Fruit fly (Drosophila melanogaster): Measurements from ENCODE around the gene trh.

The trh gene

DNA sequence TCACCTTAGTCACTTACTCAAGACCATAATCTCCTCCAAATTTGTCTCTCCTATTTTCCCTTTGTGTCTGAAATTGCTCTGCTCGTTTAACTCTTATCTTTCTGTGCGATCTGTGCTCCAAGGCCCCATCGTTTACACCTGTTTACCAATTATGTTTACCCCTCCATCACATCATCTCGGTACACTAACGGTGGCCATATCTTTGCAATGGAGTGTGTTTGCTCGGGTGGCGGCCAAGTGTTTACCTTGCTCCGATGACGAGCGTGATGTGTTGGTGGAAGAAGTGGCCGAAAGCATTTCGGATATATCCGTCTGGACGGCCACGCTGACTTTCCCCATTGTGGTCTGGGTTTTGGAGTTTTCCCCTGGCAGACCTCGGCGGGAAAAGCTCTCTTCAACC, 47.8 kb upstream of the trh start:
- TF ChIP-seq h (GFP tag; optimal IDR thresholded peaks at IDR 0.05) (peak; percentile 43), CG9705 (GFP tag; optimal IDR thresholded peaks at IDR 0.05) (peak; percentile 8), Hr83 (GFP tag; optimal IDR thresholded peaks at IDR 0.05; ENCODE audit: poor library complexity, severe bottlenecking) (peak; percentile 74), Dif (GFP tag; optimal IDR thresholded peaks at IDR 0.05; ENCODE audit: partially characterized antibody) (no peak), foxo (GFP tag; optimal IDR thresholded peaks at IDR 0.05) (peak in 1 of 2 experiments; percentile 9), Hnf4 (GFP tag; optimal IDR thresholded peaks at IDR 0.05) (peak; percentile 47), usp (GFP tag; optimal IDR thresholded peaks at IDR 0.05) (no peak), br (GFP tag; optimal IDR thresholded peaks at IDR 0.05) (peak; percentile 30), rgr (GFP tag; optimal IDR thresholded peaks at IDR 0.05) (peak; percentile 28), OdsH (GFP tag; optimal IDR thresholded peaks at IDR 0.05) (peak; percentile 15), Sp1 (GFP tag; optimal IDR thresholded peaks at IDR 0.05) (peak; percentile 23), Mio (GFP tag; optimal IDR thresholded peaks at IDR 0.05) (no peak)

- TF ChIP-seq psq (GFP tag; optimal IDR thresholded peaks at IDR 0.05): no peak
- TF ChIP-seq h (GFP tag; optimal IDR thresholded peaks at IDR 0.05): no peak
- no peak for TF ChIP-seq Dif (GFP tag; optimal IDR thresholded peaks at IDR 0.05; ENCODE audit: partially characterized antibody)
- no peak for TF ChIP-seq Abd-B (GFP tag; optimal IDR thresholded peaks at IDR 0.05)
- no peak for TF ChIP-seq dl (GFP tag; optimal IDR thresholded peaks at IDR 0.05; ENCODE audit: insufficient read depth in 1 of 2, partially characterized antibody in 2 of 2)
- TF ChIP-seq OdsH (GFP tag; optimal IDR thresholded peaks at IDR 0.05): no peak
- no peak for TF ChIP-seq tai (GFP tag; optimal IDR thresholded peaks at IDR 0.05)
- no peak for TF ChIP-seq dmrt93B (GFP tag; optimal IDR thresholded peaks at IDR 0.05)
- TF ChIP-seq Dfd (GFP tag; optimal IDR thresholded peaks at IDR 0.05): no peak
- TF ChIP-seq jim (GFP tag; optimal IDR thresholded peaks at IDR 0.05): no peak
- no peak for TF ChIP-seq brk (GFP tag; optimal IDR thresholded peaks at IDR 0.05)
- TF ChIP-seq N (GFP tag; optimal IDR thresholded peaks at IDR 0.05): no peak
- TF ChIP-seq Hr83 (GFP tag; optimal IDR thresholded peaks at IDR 0.05; ENCODE audit: poor library complexity, severe bottlenecking): no peak
- TF ChIP-seq Vsx2 (GFP tag; optimal IDR thresholded peaks at IDR 0.05; ENCODE audit: partially characterized antibody): no peak
Observed at dm6 chr3L:439538-439937, 47.1 kb upstream of the trh start.

DNA sequence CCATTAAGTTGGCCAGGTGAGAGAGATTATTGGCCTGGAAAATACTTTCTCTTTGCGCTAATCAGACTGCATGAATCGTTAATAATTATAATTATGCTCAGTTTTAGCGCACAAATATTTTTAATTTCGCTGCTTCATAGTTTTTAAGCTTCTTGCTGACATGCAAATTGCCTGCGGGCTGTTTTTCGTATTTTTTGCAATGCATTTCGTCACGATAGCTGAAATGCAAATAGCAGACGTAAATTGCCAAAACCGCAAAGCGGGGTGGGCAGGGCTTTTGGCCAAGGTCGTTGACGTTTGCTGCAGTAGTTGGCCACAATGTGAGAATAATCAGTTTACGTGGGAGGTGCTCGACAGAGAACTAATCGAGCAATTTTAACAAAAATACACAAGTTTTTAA, 45.9 kb upstream of the trh start:
- no peak for TF ChIP-seq Dfd (GFP tag; optimal IDR thresholded peaks at IDR 0.05)
- TF ChIP-seq Mio (GFP tag; optimal IDR thresholded peaks at IDR 0.05): no peak
- no peak for TF ChIP-seq sage (GFP tag; optimal IDR thresholded peaks at IDR 0.05)
- no peak for TF ChIP-seq Hr78 (GFP tag; optimal IDR thresholded peaks at IDR 0.05)
- no peak for TF ChIP-seq dsf (GFP tag; optimal IDR thresholded peaks at IDR 0.05; ENCODE audit: borderline replicate concordance)
- TF ChIP-seq Hr83 (GFP tag; optimal IDR thresholded peaks at IDR 0.05; ENCODE audit: poor library complexity, severe bottlenecking): no peak
- TF ChIP-seq HLH106 (tag; optimal IDR thresholded peaks at IDR 0.05): no peak
- TF ChIP-seq Jra (GFP tag; optimal IDR thresholded peaks at IDR 0.05): no peak
- no peak for TF ChIP-seq CG9705 (GFP tag; optimal IDR thresholded peaks at IDR 0.05)
- no peak for TF ChIP-seq N (GFP tag; optimal IDR thresholded peaks at IDR 0.05)
- TF ChIP-seq Rel (GFP tag; optimal IDR thresholded peaks at IDR 0.05): no peak
- TF ChIP-seq Rel (tag; optimal IDR thresholded peaks at IDR 0.05): no peak
- TF ChIP-seq Sp1 (GFP tag; optimal IDR thresholded peaks at IDR 0.05): no peak
- TF ChIP-seq tai (GFP tag; optimal IDR thresholded peaks at IDR 0.05): no peak

DNA sequence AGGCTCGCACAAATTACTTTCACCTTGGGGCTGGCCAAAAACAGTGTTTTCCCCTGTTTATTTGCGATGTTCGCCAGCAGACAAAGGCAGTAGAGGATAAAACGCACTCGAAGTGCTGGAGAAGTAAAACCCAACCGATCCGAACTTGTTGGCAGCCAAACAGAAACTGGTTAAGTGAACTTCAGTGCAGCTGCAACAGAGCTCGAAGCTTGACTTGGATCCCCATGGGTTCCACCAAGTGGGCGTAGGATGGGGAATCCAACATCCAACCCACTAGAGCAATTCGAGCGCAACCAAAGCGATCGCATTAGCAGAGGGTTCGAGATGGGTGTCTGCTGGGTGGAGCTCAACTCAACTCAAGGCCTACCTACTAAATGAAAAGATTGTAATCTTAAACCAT, 45.2 kb upstream of the trh start:
- TF ChIP-seq CG9705 (GFP tag; optimal IDR thresholded peaks at IDR 0.05) (no peak), ey (GFP tag; optimal IDR thresholded peaks at IDR 0.05) (no peak), jim (GFP tag; optimal IDR thresholded peaks at IDR 0.05) (no peak), Hr78 (GFP tag; optimal IDR thresholded peaks at IDR 0.05) (no peak), Vsx2 (GFP tag; optimal IDR thresholded peaks at IDR 0.05; ENCODE audit: partially characterized antibody) (no peak), HLH106 (tag; optimal IDR thresholded peaks at IDR 0.05) (no peak), br (GFP tag; optimal IDR thresholded peaks at IDR 0.05) (no peak), fru (GFP tag; optimal IDR thresholded peaks at IDR 0.05) (no peak), CrebA (GFP tag; optimal IDR thresholded peaks at IDR 0.05; ENCODE audit: borderline replicate concordance) (no peak), psq (GFP tag; optimal IDR thresholded peaks at IDR 0.05) (no peak), rgr (GFP tag; optimal IDR thresholded peaks at IDR 0.05) (no peak), pan (optimal IDR thresholded peaks at IDR 0.05) (no peak), lola (GFP tag; optimal IDR thresholded peaks at IDR 0.05) (no peak), usp (GFP tag; optimal IDR thresholded peaks at IDR 0.05) (no peak)

All from whole organism, wandering third instar larva.